Fruit fly (Drosophila melanogaster): ENCODE measurements around the gene Gyc76C.

The Gyc76C gene

DNA sequence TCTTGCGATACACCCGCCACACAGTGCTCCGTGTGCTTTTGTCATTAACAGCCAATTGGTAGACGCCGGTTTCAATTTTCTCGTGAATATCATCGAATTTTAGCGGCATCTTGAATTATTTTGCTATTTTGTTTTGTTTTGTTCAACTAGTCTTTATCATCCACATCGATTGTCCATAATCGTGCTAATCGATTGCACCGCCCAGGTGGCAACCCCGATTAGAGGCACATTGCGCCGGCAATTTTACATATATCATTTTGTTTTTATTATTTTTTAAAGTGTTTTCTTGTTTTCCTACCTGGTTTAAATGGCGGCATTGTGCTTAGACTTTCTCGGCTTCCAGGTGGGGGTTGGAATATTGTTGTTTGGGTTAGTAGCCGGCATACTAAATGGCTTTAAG lies 12.5 kb upstream of the Gyc76C start, which contains the start of gene CG34116 (continued):
- TF ChIP-seq CkIIα-i1 (GFP tag; IDR thresholded peaks at IDR 0.05) (no peak), CG31365 (tag; optimal IDR thresholded peaks at IDR 0.05) (no peak), HLHmδ (GFP tag; optimal IDR thresholded peaks at IDR 0.05) (no peak), CG4360 (GFP tag; IDR thresholded peaks at IDR 0.05) (no peak), Scr (GFP tag; IDR thresholded peaks at IDR 0.05; ENCODE audit: partially characterized antibody) (peak; percentile 70), ap (GFP tag; IDR thresholded peaks at IDR 0.05) (no peak), CG9609 (GFP tag; optimal IDR thresholded peaks at IDR 0.05) (no peak), CG16779 (GFP tag; IDR thresholded peaks at IDR 0.05) (no peak), CG11504 (tag; optimal IDR thresholded peaks at IDR 0.05) (no peak), CG2116 (GFP tag; optimal IDR thresholded peaks at IDR 0.05) (peak; percentile 24), sens (GFP tag) (no peak), CG4328 (GFP tag; optimal IDR thresholded peaks at IDR 0.05) (no peak), p53 (GFP tag; optimal IDR thresholded peaks at IDR 0.05) (no peak), pnt (GFP tag; optimal IDR thresholded peaks at IDR 0.05) (no peak), slp2 (GFP tag; optimal IDR thresholded peaks at IDR 0.05) (no peak), chn (GFP tag; optimal IDR thresholded peaks at IDR 0.05) (no peak), disco-r (GFP tag; optimal IDR thresholded peaks at IDR 0.05) (no peak), CG2678 (tag; optimal IDR thresholded peaks at IDR 0.05) (no peak), CG13296 (GFP tag; optimal IDR thresholded peaks at IDR 0.05) (no peak), CG7928 (GFP tag; optimal IDR thresholded peaks at IDR 0.05) (no peak), CG32767 (GFP tag; IDR thresholded peaks at IDR 0.05) (no peak), fd96Cb (tag; optimal IDR thresholded peaks at IDR 0.05) (no peak), CG2712 (tag; optimal IDR thresholded peaks at IDR 0.05) (no peak), CG14860 (GFP tag; IDR thresholded peaks at IDR 0.05; ENCODE audit: partially characterized antibody) (peak; percentile 48; the same call in 2 of the 3 replicates), Taf1 (GFP tag; IDR thresholded peaks at IDR 0.05) (no peak), MBD-R2 (GFP tag; IDR thresholded peaks at IDR 0.05) (peak; percentile 61; the same call in 1 of the 2 replicates), H15 (GFP tag; IDR thresholded peaks at IDR 0.05) (no peak), CG32772 (GFP tag; IDR thresholded peaks at IDR 0.05) (no peak), pfk (GFP tag; optimal IDR thresholded peaks at IDR 0.05) (no peak), org-1 (GFP tag; optimal IDR thresholded peaks at IDR 0.05) (no peak), CG10274 (GFP tag; optimal IDR thresholded peaks at IDR 0.05) (no peak), CG7357 (GFP tag; IDR thresholded peaks at IDR 0.05) (no peak), Neu2 (GFP tag; optimal IDR thresholded peaks at IDR 0.05; ENCODE audit: borderline replicate concordance) (no peak), maf-S (GFP tag; optimal IDR thresholded peaks at IDR 0.05) (no peak), chif (GFP tag; optimal IDR thresholded peaks at IDR 0.05) (no peak), wor (GFP tag; IDR thresholded peaks at IDR 0.05) (no peak), PHDP (tag; optimal IDR thresholded peaks at IDR 0.05) (no peak), Tbp (GFP tag; optimal IDR thresholded peaks at IDR 0.05) (no peak), tll (GFP tag; optimal IDR thresholded peaks at IDR 0.05) (no peak), Hr3 (GFP tag; optimal IDR thresholded peaks at IDR 0.05) (no peak), kah (GFP tag; optimal IDR thresholded peaks at IDR 0.05) (no peak), gem (tag; optimal IDR thresholded peaks at IDR 0.05) (no peak), nom (GFP tag; optimal IDR thresholded peaks at IDR 0.05) (no peak), HmgZ (tag; optimal IDR thresholded peaks at IDR 0.05) (no peak), ranshi (GFP tag; IDR thresholded peaks at IDR 0.05) (no peak), Ssrp (tag; optimal IDR thresholded peaks at IDR 0.05) (no peak), HLH3B (GFP tag; IDR thresholded peaks at IDR 0.05) (no peak), Sox102F (GFP tag; optimal IDR thresholded peaks at IDR 0.05) (no peak), CG2129 (GFP tag; IDR thresholded peaks at IDR 0.05; ENCODE audit: partially characterized antibody) (peak; percentile 36), H2.0 (GFP tag; IDR thresholded peaks at IDR 0.05) (no peak), sisA (GFP tag; IDR thresholded peaks at IDR 0.05) (no peak), vvl (GFP tag; IDR thresholded peaks at IDR 0.05) (no peak), h (optimal IDR thresholded peaks at IDR 0.05) (no peak)
